Worm (Caenorhabditis elegans) whole organism, midembryonic: Measurements from ENCODE around the gene chil-26.

ENCODE experiments used
- T22C8.4 ChIP-seq: fragments of 200-800 bp; sonication (Bioruptor generic); IDR thresholded peaks from 2 replicates; pipeline ENCODE4 v1.3.6; 2022; ENCODE audit warnings: missing genetic modification characterization, missing compliant biosample characterization
- cog-1 ChIP-seq: sonication (generic microtip); optimal IDR thresholded peaks from 2 replicates; lab custom pipeline; 2016; ENCODE audit warnings: missing genetic modification characterization, missing compliant biosample characterization
- flt-1 ChIP-seq: fragments of 200-800 bp; sonication (Bioruptor generic); IDR thresholded peaks from 2 replicates; pipeline ENCODE4 v1.3.6; 2022; ENCODE audit warnings: missing genetic modification characterization, missing compliant biosample characterization
- klf-2 ChIP-seq: fragments of 200-800 bp; sonication (Bioruptor generic); conservative IDR thresholded peaks from 2 replicates; pipeline ENCODE4 v1.3.6; 2022; ENCODE audit warnings: missing genetic modification reagents, missing genetic modification characterization, missing compliant biosample characterization
- ref-1 ChIP-seq: fragments of 200-800 bp; sonication (Bioruptor generic); conservative IDR thresholded peaks from 2 replicates; pipeline ENCODE4 v1.3.6; 2022; ENCODE audit warnings: missing genetic modification reagents, missing genetic modification characterization, missing compliant biosample characterization
- tab-1 ChIP-seq: fragments of 200-800 bp; sonication (Bioruptor generic); IDR thresholded peaks from 2 replicates; pipeline ENCODE4 v1.3.6; 2022; ENCODE audit warnings: missing genetic modification characterization, missing compliant biosample characterization
- ztf-23 ChIP-seq: fragments of 200-800 bp; sonication (Bioruptor generic); IDR thresholded peaks from 2 replicates; pipeline ENCODE4 v1.3.6; 2022; ENCODE audit warnings: missing genetic modification reagents, missing genetic modification characterization, missing compliant biosample characterization

- no peak for TF ChIP-seq cog-1
- TF ChIP-seq tab-1: no peak
- no peak for TF ChIP-seq T22C8.4
- no peak for TF ChIP-seq ref-1
- TF ChIP-seq flt-1 (GFP tag; lab: Robert Waterston, UW): no peak
- no peak for TF ChIP-seq ztf-23
- no peak for TF ChIP-seq klf-2 (GFP tag; lab: Robert Waterston, UW)
Measured at ce11 chrII:9483342-9483741, 8.5 kb downstream of the chil-26 start.
